Worm (Caenorhabditis elegans): ENCODE measurements around the gene col-97.

col-97 gene

DNA sequence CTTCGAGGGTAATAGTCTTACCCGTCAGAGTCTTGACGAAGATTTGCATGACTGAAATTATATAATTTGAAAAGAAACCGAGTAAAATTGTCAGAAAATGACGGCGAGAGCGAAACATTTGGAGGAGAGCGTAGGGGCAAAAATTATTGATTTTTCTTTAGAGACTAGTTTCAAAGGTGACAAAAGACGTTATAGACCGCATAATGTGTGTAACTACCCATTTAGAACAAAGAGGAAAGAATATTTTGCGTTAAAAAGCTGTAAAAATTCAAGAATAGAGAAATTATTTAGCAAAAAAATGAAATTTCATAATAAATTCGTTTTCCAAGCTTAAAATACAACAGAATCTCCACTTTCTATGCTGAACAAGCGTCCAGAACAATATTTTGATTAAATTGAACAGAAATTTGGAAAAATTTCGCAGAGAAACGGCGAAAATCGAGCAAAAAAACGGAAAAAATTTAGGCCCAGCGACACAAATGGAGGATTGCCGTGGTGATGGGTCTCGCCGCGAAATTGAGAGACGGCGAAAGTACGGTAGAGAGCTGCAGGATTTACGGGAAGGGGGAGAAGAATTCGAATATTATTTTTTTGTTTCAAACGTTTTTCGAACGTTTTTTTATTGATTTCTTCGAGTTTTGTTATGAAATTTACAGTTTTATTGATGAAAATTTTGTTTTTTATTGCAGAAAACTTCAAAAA, 14.9 kb downstream of the col-97 start, which contains the start of the genes ubq-2 and frg-1:
Gene ubq-2, minus strand, starts transcription at position 51 of the 702 bp plus-strand sequence.
Gene frg-1, plus strand, starts transcription at position 690 of the 702 bp plus-strand sequence.
- TF ChIP-seq flh-1 (GFP tag; optimal IDR thresholded peaks at IDR 0.05) (no peak), mls-2 (tag; optimal IDR thresholded peaks at IDR 0.05) (peak; percentile 10), unc-62 (GFP tag; optimal IDR thresholded peaks at IDR 0.05) (no peak), hlh-1 (tag; optimal IDR thresholded peaks at IDR 0.05) (peak; percentile 11), ceh-43 (GFP tag; optimal IDR thresholded peaks at IDR 0.05) (no peak), lin-13 (tag; optimal IDR thresholded peaks at IDR 0.05) (peak; percentile 76), elt-3 (tag; optimal IDR thresholded peaks at IDR 0.05) (no peak), ceh-83 (GFP tag; optimal IDR thresholded peaks at IDR 0.05) (no peak), nhr-237 (tag; optimal IDR thresholded peaks at IDR 0.05) (peak; percentile 71), cnd-1 (tag; optimal IDR thresholded peaks at IDR 0.05) (no peak), nhr-28 (tag; optimal IDR thresholded peaks at IDR 0.05) (no peak), blmp-1 (tag; optimal IDR thresholded peaks at IDR 0.05) (no peak), ces-1 (GFP tag; optimal IDR thresholded peaks at IDR 0.05) (peak; percentile 10), M03D4.4 (tag; optimal IDR thresholded peaks at IDR 0.05) (no peak), ztf-11 (tag; optimal IDR thresholded peaks at IDR 0.05) (no peak), unc-120 (tag; optimal IDR thresholded peaks at IDR 0.05; ENCODE audit: poor library complexity, severe bottlenecking) (peak; percentile 12), mab-5 (tag; optimal IDR thresholded peaks at IDR 0.05) (no peak), sptf-1 (tag; optimal IDR thresholded peaks at IDR 0.05) (no peak), lsy-2 (tag; optimal IDR thresholded peaks at IDR 0.05) (peak; percentile 98), ceh-39 (tag; optimal IDR thresholded peaks at IDR 0.05) (no peak), mep-1 (tag; optimal IDR thresholded peaks at IDR 0.05) (peak; percentile 19), bed-3 (GFP tag; optimal IDR thresholded peaks at IDR 0.05) (no peak), pha-4 (tag; optimal IDR thresholded peaks at IDR 0.05) (peak; percentile 60), drap-1 (GFP tag; optimal IDR thresholded peaks at IDR 0.05) (no peak), elt-1 (tag; optimal IDR thresholded peaks at IDR 0.05; ENCODE audit: borderline replicate concordance, insufficient read depth) (no peak)

DNA sequence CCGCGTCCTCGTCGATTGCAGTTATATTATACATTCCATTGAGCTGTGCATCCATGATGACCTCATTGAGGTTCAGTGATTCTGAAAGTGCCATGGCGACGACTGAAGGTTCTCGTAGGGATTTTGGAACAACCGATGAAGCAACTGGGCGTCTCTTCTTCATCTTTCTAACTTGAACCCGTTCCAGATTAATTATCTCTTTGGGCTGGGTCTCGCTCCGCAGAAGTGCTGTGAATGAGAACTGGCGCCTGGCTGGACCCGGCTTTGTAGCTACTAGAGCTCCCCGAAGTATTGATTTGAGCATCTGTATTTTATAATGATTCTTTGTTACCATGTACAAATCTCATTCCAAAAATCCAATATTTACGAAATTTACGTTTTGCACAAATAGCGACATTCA, 15.9 kb downstream of the col-97 start, which contains the start of gene ZK1010.2:
Gene ZK1010.2, minus strand, starts transcription at position 304 of the 400 bp plus-strand sequence.
- TF ChIP-seq mep-1 (tag; optimal IDR thresholded peaks at IDR 0.05) = no peak
- no peak for TF ChIP-seq unc-39 (tag; optimal IDR thresholded peaks at IDR 0.05)
- no peak for TF ChIP-seq ceh-39 (tag; optimal IDR thresholded peaks at IDR 0.05)
- no peak for TF ChIP-seq nhr-28 (tag; optimal IDR thresholded peaks at IDR 0.05)
- TF ChIP-seq hlh-1 (tag; optimal IDR thresholded peaks at IDR 0.05) = no peak
- TF ChIP-seq flh-1 (GFP tag; optimal IDR thresholded peaks at IDR 0.05) = no peak
- TF ChIP-seq sem-2 (GFP tag; optimal IDR thresholded peaks at IDR 0.05) = no peak
- TF ChIP-seq unc-62 (GFP tag; optimal IDR thresholded peaks at IDR 0.05) = no peak
- TF ChIP-seq lsy-2 (tag; optimal IDR thresholded peaks at IDR 0.05) = no peak
- no peak for TF ChIP-seq bed-3 (GFP tag; optimal IDR thresholded peaks at IDR 0.05)
- no peak for TF ChIP-seq ham-2 (GFP tag; optimal IDR thresholded peaks at IDR 0.05)

DNA sequence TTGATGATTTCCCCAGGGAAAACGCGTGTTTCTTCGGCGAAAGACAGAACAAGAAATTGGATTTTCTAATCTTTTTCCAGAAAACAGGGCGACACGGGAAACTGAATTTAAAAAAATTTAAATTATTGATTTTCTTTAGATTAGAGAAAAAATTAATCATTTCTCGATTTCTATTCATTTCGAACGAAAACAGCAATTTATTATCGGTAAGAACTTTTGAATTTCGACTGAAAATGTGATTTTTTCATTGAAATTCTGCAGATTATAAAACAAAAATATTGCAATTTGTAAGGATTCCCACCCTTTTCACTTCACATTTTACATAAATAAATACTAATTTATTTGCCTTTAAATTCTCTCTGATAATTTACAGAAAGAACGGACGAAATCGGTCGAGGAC, 21.1 kb downstream of the col-97 start, which contains the start of gene bckd-1A:
Gene bckd-1A, minus strand, starts transcription at position 101 of the 400 bp plus-strand sequence.
- no peak for TF ChIP-seq ham-2 (GFP tag; optimal IDR thresholded peaks at IDR 0.05)
- TF ChIP-seq ceh-83 (GFP tag; optimal IDR thresholded peaks at IDR 0.05) = no peak
- TF ChIP-seq tbx-8 (GFP tag; optimal IDR thresholded peaks at IDR 0.05) = no peak
- no peak for TF ChIP-seq sptf-1 (tag; optimal IDR thresholded peaks at IDR 0.05)
- no peak for TF ChIP-seq nhr-237 (tag; optimal IDR thresholded peaks at IDR 0.05)
- no peak for TF ChIP-seq mab-5 (tag; optimal IDR thresholded peaks at IDR 0.05)
- TF ChIP-seq mep-1 (tag; optimal IDR thresholded peaks at IDR 0.05) = no peak
- no peak for TF ChIP-seq ces-1 (GFP tag; optimal IDR thresholded peaks at IDR 0.05)
- no peak for TF ChIP-seq lsy-2 (tag; optimal IDR thresholded peaks at IDR 0.05)
- TF ChIP-seq ceh-39 (tag; optimal IDR thresholded peaks at IDR 0.05) = no peak
- TF ChIP-seq hlh-1 (tag; optimal IDR thresholded peaks at IDR 0.05) = no peak
- TF ChIP-seq elt-1 (tag; optimal IDR thresholded peaks at IDR 0.05; ENCODE audit: borderline replicate concordance, insufficient read depth) = no peak
- TF ChIP-seq lin-13 (tag; optimal IDR thresholded peaks at IDR 0.05) = no peak
- no peak for TF ChIP-seq ceh-43 (GFP tag; optimal IDR thresholded peaks at IDR 0.05)
- no peak for TF ChIP-seq zip-8 (tag; optimal IDR thresholded peaks at IDR 0.05)
- TF ChIP-seq ztf-11 (tag; optimal IDR thresholded peaks at IDR 0.05) = no peak

DNA sequence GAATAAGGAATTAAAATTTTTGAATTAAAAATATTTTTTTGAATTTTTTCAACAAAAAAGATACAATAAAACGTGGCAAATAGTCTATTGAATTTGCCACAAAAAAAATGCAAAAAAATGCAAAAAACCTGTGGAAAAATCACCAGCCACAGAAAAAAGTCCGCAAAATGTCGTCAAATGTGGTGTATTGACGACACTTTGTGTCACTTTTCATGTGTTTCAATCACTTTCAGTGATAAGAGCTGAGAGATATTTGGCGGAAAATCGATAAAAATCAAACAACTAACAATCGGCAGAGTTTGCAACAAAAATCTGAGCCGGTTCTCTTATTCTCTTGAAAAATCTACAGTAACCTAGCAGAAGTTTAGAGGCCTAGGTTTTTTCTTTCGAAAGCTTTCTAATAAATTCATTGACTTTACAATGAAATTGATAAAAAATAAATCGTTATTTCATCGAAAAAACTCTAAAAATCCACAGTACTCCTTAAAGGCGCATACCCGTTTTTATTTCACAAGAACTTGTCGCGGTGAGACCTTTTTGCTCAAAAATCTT, 21.6 kb downstream of the col-97 start:
- TF ChIP-seq lsy-2 (tag; optimal IDR thresholded peaks at IDR 0.05) (peak; percentile 40), hlh-1 (tag; optimal IDR thresholded peaks at IDR 0.05) (peak; percentile 17), tbx-8 (GFP tag; optimal IDR thresholded peaks at IDR 0.05) (no peak), unc-62 (GFP tag; optimal IDR thresholded peaks at IDR 0.05) (peak; percentile 84)

Measured in whole organism, mixed stage, embryonic.